Worm (Caenorhabditis elegans) whole organism, mixed stage, embryonic: ENCODE results near the gene C38C3.3.

Experiments
- bed-3 ChIP-seq: fragments of 200-800 bp; sonication (Bioruptor generic); optimal IDR thresholded peaks from 3 replicates; lab custom pipeline; 2018; ENCODE audit warnings: mild to moderate bottlenecking, missing genetic modification characterization, moderate library complexity, missing compliant biosample characterization
- elt-3 ChIP-seq: fragments of 150-350 bp; optimal IDR thresholded peaks from 2 replicates; lab custom pipeline; 2014; ENCODE audit warnings: missing biosample characterization, missing genetic modification characterization
- mab-5 ChIP-seq: fragments of 150-350 bp; optimal IDR thresholded peaks from 2 replicates; lab custom pipeline; 2014; ENCODE audit warnings: missing biosample characterization, missing genetic modification characterization
- mls-2 ChIP-seq: sonication (generic microtip); optimal IDR thresholded peaks from 2 replicates; lab custom pipeline; 2016; ENCODE audit warnings: mild to moderate bottlenecking, missing genetic modification characterization, moderate library complexity, missing compliant biosample characterization
- nhr-12 ChIP-seq: fragments of 150-350 bp; optimal IDR thresholded peaks from 2 replicates; lab custom pipeline; 2014; ENCODE audit warnings: missing biosample characterization, missing genetic modification characterization
- nhr-28 ChIP-seq: fragments of 150-350 bp; optimal IDR thresholded peaks from 2 replicates; lab custom pipeline; 2014; ENCODE audit warnings: missing biosample characterization, missing genetic modification characterization
- pha-4 ChIP-seq: fragments of 150-350 bp; optimal IDR thresholded peaks from 2 replicates; lab custom pipeline; 2018; ENCODE audit warnings: missing biosample characterization, missing genetic modification reagents, missing genetic modification characterization
- sptf-1 ChIP-seq: sonication (generic microtip); optimal IDR thresholded peaks from 2 replicates; lab custom pipeline; 2017; ENCODE audit warnings: mild to moderate bottlenecking, missing genetic modification characterization, moderate library complexity, missing compliant biosample characterization
- ztf-11 ChIP-seq: fragments of 150-350 bp; optimal IDR thresholded peaks from 2 replicates; lab custom pipeline; 2014; ENCODE audit warnings: missing biosample characterization, missing genetic modification characterization

DNA sequence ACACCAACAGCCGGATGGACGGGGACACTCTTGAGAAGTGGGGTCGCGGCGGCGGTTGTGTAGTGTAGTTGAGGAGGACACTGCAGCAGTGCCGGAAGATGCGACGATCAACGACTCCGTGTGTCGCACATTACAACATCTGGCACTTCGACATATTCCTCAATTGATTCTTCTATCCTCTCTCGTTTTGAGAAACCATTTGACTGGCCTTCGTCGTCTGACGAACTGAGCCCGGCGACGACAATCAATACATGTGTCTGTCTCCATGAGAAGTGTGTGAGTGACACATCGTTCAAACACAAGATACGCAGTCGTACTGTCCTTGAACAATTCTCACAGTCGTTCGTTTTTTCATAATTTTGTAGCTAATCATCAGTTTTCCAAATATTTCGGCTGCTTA, 22.9 kb upstream of the C38C3.3 start:
- TF ChIP-seq sptf-1 (tag; lab: Kevin White, UChicago), result no peak
- no peak for TF ChIP-seq mls-2 (tag; lab: Kevin White, UChicago)
- TF ChIP-seq nhr-12 (tag; lab: Kevin White, UChicago), result no peak
- no peak for TF ChIP-seq elt-3 (tag; lab: Kevin White, UChicago)
- no peak for TF ChIP-seq nhr-28 (tag; lab: Kevin White, UChicago)
- TF ChIP-seq ztf-11 (tag; lab: Kevin White, UChicago), result no peak
- TF ChIP-seq bed-3 (GFP tag; lab: Kevin White, UChicago), result no peak
- no peak for TF ChIP-seq mab-5 (tag; lab: Kevin White, UChicago)
- TF ChIP-seq pha-4 (tag; lab: Kevin White, UChicago), result no peak
